Fruit fly (Drosophila melanogaster) whole organism, wandering third instar larva: Measurements from ENCODE around the gene Sfp33A3.

Experiments used
- Abd-B ChIP-seq: fragments of >200 bp; optimal IDR thresholded peaks from 2 replicates; lab custom pipeline; 2017; ENCODE audit warnings: missing biosample characterization, missing genetic modification characterization
- CG32264 ChIP-seq: fragments of 200-800 bp; sonication (Bioruptor generic); optimal IDR thresholded peaks from 2 replicates; lab custom pipeline; 2016; ENCODE audit warnings: missing biosample characterization, missing genetic modification characterization
- CG9705 ChIP-seq: fragments of 200-800 bp; sonication (Bioruptor generic); optimal IDR thresholded peaks from 2 replicates; lab custom pipeline; 2018; ENCODE audit warnings: missing biosample characterization, mild to moderate bottlenecking, missing genetic modification characterization
- CrebA ChIP-seq: fragments of 200-800 bp; sonication (Bioruptor generic); optimal IDR thresholded peaks from 2 replicates; lab custom pipeline; 2016; ENCODE audit warnings: missing biosample characterization, mild to moderate bottlenecking, missing genetic modification characterization, borderline replicate concordance
- Dfd ChIP-seq: fragments of >200 bp; optimal IDR thresholded peaks from 2 replicates; lab custom pipeline; 2017; ENCODE audit warnings: missing biosample characterization, missing genetic modification characterization
- Dif ChIP-seq: fragments of 200-275, 200-300 bp; sonication (Bioruptor generic); optimal IDR thresholded peaks from 2 replicates; lab custom pipeline; 2018; ENCODE audit warnings: missing biosample characterization, missing genetic modification characterization; ENCODE audit not compliant: partially characterized antibody
- GATAd ChIP-seq: sonication (Bioruptor generic); optimal IDR thresholded peaks from 2 replicates; lab custom pipeline; 2016; ENCODE audit warnings: missing biosample characterization, missing genetic modification characterization
- HLH106 ChIP-seq: fragments of 200-800 bp; optimal IDR thresholded peaks from 3 replicates; lab custom pipeline; 2019; ENCODE audit warnings: missing biosample characterization, mild to moderate bottlenecking, missing genetic modification characterization, moderate library complexity
- Hnf4 ChIP-seq: fragments of 200-800 bp; sonication (Bioruptor generic); optimal IDR thresholded peaks from 2 replicates; lab custom pipeline; 2016; ENCODE audit warnings: missing biosample characterization, mild to moderate bottlenecking, missing genetic modification characterization
- Hr78 ChIP-seq: fragments of >200 bp; optimal IDR thresholded peaks from 2 replicates; lab custom pipeline; 2017; ENCODE audit warnings: missing biosample characterization, missing genetic modification characterization
- Hr83 ChIP-seq: fragments of 200-300 bp; sonication (Bioruptor generic); optimal IDR thresholded peaks from 2 replicates; lab custom pipeline; 2016; ENCODE audit warnings: missing biosample characterization, mild to moderate bottlenecking, missing genetic modification characterization, moderate library complexity; ENCODE audit not compliant: poor library complexity, severe bottlenecking
- Jra ChIP-seq: sonication (Bioruptor generic); optimal IDR thresholded peaks from 2 replicates; lab custom pipeline; 2016; ENCODE audit warnings: missing biosample characterization, missing genetic modification characterization
- Mio ChIP-seq: sonication (Bioruptor generic); optimal IDR thresholded peaks from 2 replicates; lab custom pipeline; 2016; ENCODE audit warnings: missing biosample characterization, missing genetic modification characterization
- Myc ChIP-seq: fragments of >200 bp; optimal IDR thresholded peaks from 2 replicates; lab custom pipeline; 2017
- N ChIP-seq: fragments of >200 bp; optimal IDR thresholded peaks from 2 replicates; lab custom pipeline; 2018; ENCODE audit warnings: missing biosample characterization, missing external identifiers, missing genetic modification characterization
- OdsH ChIP-seq: fragments of 200-800 bp; sonication (Bioruptor generic); optimal IDR thresholded peaks from 2 replicates; lab custom pipeline; 2016; ENCODE audit warnings: missing biosample characterization, mild to moderate bottlenecking, missing genetic modification characterization
- Rel ChIP-seq, 2 experiments: fragments of 200-800 bp; sonication (Bioruptor generic) in 1 of 2; optimal IDR thresholded peaks; 2 replicates in 1 of 2; 3 replicates in 1 of 2; lab custom pipeline; 2016 to 2019; ENCODE audit warnings: mild to moderate bottlenecking in 2 of 2, missing biosample characterization in 2 of 2, missing genetic modification characterization in 2 of 2, moderate library complexity in 1 of 2
- Sp1 ChIP-seq: fragments of 200-800 bp; sonication (Bioruptor generic); optimal IDR thresholded peaks from 3 replicates; lab custom pipeline; 2019; ENCODE audit warnings: missing biosample characterization, mild to moderate bottlenecking, missing genetic modification characterization, moderate library complexity
- Vsx2 ChIP-seq: fragments of 200-300, 225-300 bp; sonication (Bioruptor generic); optimal IDR thresholded peaks from 2 replicates; lab custom pipeline; 2018; ENCODE audit warnings: missing biosample characterization, missing genetic modification characterization; ENCODE audit not compliant: partially characterized antibody
- br ChIP-seq: fragments of 200-800 bp; sonication (Bioruptor generic); optimal IDR thresholded peaks from 2 replicates; lab custom pipeline; 2016; ENCODE audit warnings: missing biosample characterization, missing genetic modification characterization
- brk ChIP-seq: fragments of 200-800 bp; sonication (Bioruptor generic); optimal IDR thresholded peaks from 2 replicates; lab custom pipeline; 2016; ENCODE audit warnings: missing biosample characterization, mild to moderate bottlenecking, missing genetic modification characterization
- dl ChIP-seq, 2 experiments: fragments of 175-275, 200-275 bp in 1 of 2; fragments of 200-275 bp in 1 of 2; sonication (Bioruptor generic); optimal IDR thresholded peaks; lab custom pipeline; 2018; ENCODE audit warnings: mild to moderate bottlenecking in 2 of 2, missing biosample characterization in 2 of 2, missing genetic modification characterization in 2 of 2, moderate library complexity in 2 of 2; ENCODE audit not compliant: partially characterized antibody in 2 of 2, insufficient read depth in 1 of 2
- dmrt93B ChIP-seq: fragments of 200-800 bp; sonication (Bioruptor generic); optimal IDR thresholded peaks from 2 replicates; lab custom pipeline; 2018; ENCODE audit warnings: missing biosample characterization, mild to moderate bottlenecking, missing genetic modification characterization
- dsf ChIP-seq: sonication (Bioruptor generic); optimal IDR thresholded peaks from 2 replicates; lab custom pipeline; 2016; ENCODE audit warnings: missing biosample characterization, missing genetic modification characterization, borderline replicate concordance
- ey ChIP-seq: fragments of 200-800 bp; sonication (Bioruptor generic); optimal IDR thresholded peaks from 2 replicates; lab custom pipeline; 2016; ENCODE audit warnings: missing biosample characterization, missing genetic modification characterization
- foxo ChIP-seq, 2 experiments: fragments of 200-800 bp; sonication (Bioruptor generic); optimal IDR thresholded peaks; 2 replicates in 1 of 2; 3 replicates in 1 of 2; lab custom pipeline; 2016 to 2017; ENCODE audit warnings: missing biosample characterization in 2 of 2, missing genetic modification characterization in 2 of 2
- fru ChIP-seq: fragments of 200-800 bp; sonication (Bioruptor generic); optimal IDR thresholded peaks from 3 replicates; lab custom pipeline; 2016; ENCODE audit warnings: missing biosample characterization, mild to moderate bottlenecking, missing genetic modification characterization
- h ChIP-seq: fragments of 200-800 bp; sonication (Bioruptor generic); optimal IDR thresholded peaks from 3 replicates; lab custom pipeline; 2016; ENCODE audit warnings: missing biosample characterization, mild to moderate bottlenecking, missing genetic modification characterization
- jim ChIP-seq: fragments of 175-275, 200-325 bp; sonication (Bioruptor generic); optimal IDR thresholded peaks from 2 replicates; lab custom pipeline; 2016; ENCODE audit warnings: missing biosample characterization, mild to moderate bottlenecking, missing genetic modification characterization
- lola ChIP-seq: fragments of >200 bp; optimal IDR thresholded peaks from 2 replicates; lab custom pipeline; 2017; ENCODE audit warnings: missing biosample characterization, missing genetic modification characterization
- pan ChIP-seq: fragments of >200 bp; optimal IDR thresholded peaks from 2 replicates; lab custom pipeline; 2017
- psq ChIP-seq: fragments of 200-800 bp; sonication (Bioruptor generic); optimal IDR thresholded peaks from 3 replicates; lab custom pipeline; 2017; ENCODE audit warnings: missing biosample characterization, mild to moderate bottlenecking, missing genetic modification characterization, moderate library complexity
- rgr ChIP-seq: fragments of 200-800 bp; sonication (Bioruptor generic); optimal IDR thresholded peaks from 3 replicates; lab custom pipeline; 2016; ENCODE audit warnings: missing biosample characterization, mild to moderate bottlenecking, missing genetic modification characterization
- sage ChIP-seq: fragments of 200-800 bp; sonication (Bioruptor generic); optimal IDR thresholded peaks from 2 replicates; lab custom pipeline; 2016; ENCODE audit warnings: missing biosample characterization, mild to moderate bottlenecking, missing genetic modification characterization
- sv ChIP-seq: fragments of 200-800 bp; sonication (Bioruptor generic); optimal IDR thresholded peaks from 3 replicates; lab custom pipeline; 2016; ENCODE audit warnings: missing biosample characterization, missing genetic modification characterization
- tai ChIP-seq: sonication (Bioruptor generic); optimal IDR thresholded peaks from 2 replicates; lab custom pipeline; 2016; ENCODE audit warnings: missing biosample characterization, missing genetic modification characterization
- usp ChIP-seq: fragments of >200 bp; optimal IDR thresholded peaks from 2 replicates; lab custom pipeline; 2017; ENCODE audit warnings: missing biosample characterization, missing genetic modification characterization
- woc ChIP-seq: sonication (Bioruptor generic); optimal IDR thresholded peaks from 2 replicates; lab custom pipeline; 2016; ENCODE audit warnings: missing biosample characterization, mild to moderate bottlenecking, missing genetic modification characterization

Gene Sfp33A3

dm6 chr2L:11806701-11807674 lies 32.7 kb upstream of the Sfp33A3 start:
- TF ChIP-seq Hr83, result peak; percentile 11
- peak; percentile 24 for TF ChIP-seq ey
- TF ChIP-seq Jra, result peak; percentile 86
- peak; percentile 75 for TF ChIP-seq Sp1 (GFP tag; lab: Kevin White, UChicago)
- peak; percentile 24 to 58 for TF ChIP-seq foxo (GFP tag; optimal IDR thresholded peaks at IDR 0.05; lab: Kevin White, UChicago)
- TF ChIP-seq tai (GFP tag; lab: Kevin White, UChicago), result no peak
- TF ChIP-seq br (GFP tag; lab: Kevin White, UChicago), result peak; percentile 81
- TF ChIP-seq CrebA (GFP tag; lab: Kevin White, UChicago), result peak; percentile 93
- peak; percentile 83 for TF ChIP-seq brk (GFP tag; lab: Kevin White, UChicago)
- peak; percentile 43 for TF ChIP-seq woc (GFP tag; lab: Kevin White, UChicago)
- peak; percentile 73 to 88 for TF ChIP-seq dl (GFP tag; optimal IDR thresholded peaks at IDR 0.05; lab: Kevin White, UChicago; ENCODE audit: insufficient read depth in 1 of 2, partially characterized antibody in 2 of 2)
- peak; percentile 78 for TF ChIP-seq CG32264 (GFP tag; lab: Kevin White, UChicago)
- TF ChIP-seq N, result no peak
- TF ChIP-seq h, result peak; percentile 68
- TF ChIP-seq GATAd (GFP tag; lab: Kevin White, UChicago), result no peak
- TF ChIP-seq Rel (GFP tag; optimal IDR thresholded peaks at IDR 0.05; lab: Kevin White, UChicago), result peak; percentile 94
- peak; percentile 74 for TF ChIP-seq Rel (tag; optimal IDR thresholded peaks at IDR 0.05; lab: Kevin White, UChicago)
- no peak for TF ChIP-seq Abd-B
- peak; percentile 37 for TF ChIP-seq OdsH (GFP tag; lab: Kevin White, UChicago)
- TF ChIP-seq Hr78 (GFP tag; lab: Kevin White, UChicago), result no peak
- no peak for TF ChIP-seq Myc (lab: Kevin White, UChicago)
- TF ChIP-seq Mio, result peak; percentile 47
- TF ChIP-seq Dif (GFP tag; lab: Kevin White, UChicago), result peak; percentile 90
- TF ChIP-seq fru, result peak; percentile 64
- no peak for TF ChIP-seq pan (lab: Kevin White, UChicago)
- TF ChIP-seq lola (GFP tag; lab: Kevin White, UChicago), result no peak
- TF ChIP-seq Dfd (GFP tag; lab: Kevin White, UChicago), result no peak
- no peak for TF ChIP-seq usp
- TF ChIP-seq dsf, result no peak
- TF ChIP-seq Vsx2 (GFP tag; lab: Kevin White, UChicago), result peak; percentile 92
- TF ChIP-seq rgr (GFP tag; lab: Kevin White, UChicago), result peak; percentile 64
- peak; percentile 98 for TF ChIP-seq jim (GFP tag; lab: Kevin White, UChicago)
- TF ChIP-seq psq, result peak; percentile 100
- TF ChIP-seq CG9705, result peak; percentile 35
- TF ChIP-seq sv (GFP tag; lab: Kevin White, UChicago), result no peak
- peak; percentile 79 for TF ChIP-seq sage (GFP tag; lab: Kevin White, UChicago)
- peak; percentile 27 for TF ChIP-seq HLH106
- no peak for TF ChIP-seq dmrt93B (GFP tag; lab: Kevin White, UChicago)
- TF ChIP-seq Hnf4 (GFP tag; lab: Kevin White, UChicago), result peak; percentile 63

- peak; percentile 50 for TF ChIP-seq Jra
- TF ChIP-seq rgr (GFP tag; lab: Kevin White, UChicago), result peak; percentile 19
- no peak for TF ChIP-seq tai (GFP tag; lab: Kevin White, UChicago)
- peak; percentile 36 to 58 for TF ChIP-seq dl (GFP tag; optimal IDR thresholded peaks at IDR 0.05; lab: Kevin White, UChicago; ENCODE audit: insufficient read depth in 1 of 2, partially characterized antibody in 2 of 2)
- TF ChIP-seq foxo (GFP tag; optimal IDR thresholded peaks at IDR 0.05; lab: Kevin White, UChicago), result peak; percentile 20 to 51
- TF ChIP-seq Rel (GFP tag; optimal IDR thresholded peaks at IDR 0.05; lab: Kevin White, UChicago), result no peak
- TF ChIP-seq Rel (tag; optimal IDR thresholded peaks at IDR 0.05; lab: Kevin White, UChicago), result peak; percentile 80
- no peak for TF ChIP-seq Hr78 (GFP tag; lab: Kevin White, UChicago)
- peak; percentile 41 for TF ChIP-seq sage (GFP tag; lab: Kevin White, UChicago)
- TF ChIP-seq dsf, result no peak
- no peak for TF ChIP-seq Mio
- peak; percentile 62 for TF ChIP-seq Sp1 (GFP tag; lab: Kevin White, UChicago)
- peak; percentile 74 for TF ChIP-seq brk (GFP tag; lab: Kevin White, UChicago)
- TF ChIP-seq psq, result peak; percentile 100
- no peak for TF ChIP-seq sv (GFP tag; lab: Kevin White, UChicago)
- no peak for TF ChIP-seq Abd-B
- TF ChIP-seq h, result peak; percentile 71
- TF ChIP-seq OdsH (GFP tag; lab: Kevin White, UChicago), result peak; percentile 30
- TF ChIP-seq lola (GFP tag; lab: Kevin White, UChicago), result no peak
- no peak for TF ChIP-seq Dfd (GFP tag; lab: Kevin White, UChicago)
- peak; percentile 6 for TF ChIP-seq ey
- TF ChIP-seq br (GFP tag; lab: Kevin White, UChicago), result peak; percentile 63
- peak; percentile 80 for TF ChIP-seq Dif (GFP tag; lab: Kevin White, UChicago)
- peak; percentile 58 for TF ChIP-seq jim (GFP tag; lab: Kevin White, UChicago)
- no peak for TF ChIP-seq HLH106
- TF ChIP-seq usp, result no peak
- TF ChIP-seq CrebA (GFP tag; lab: Kevin White, UChicago), result peak; percentile 61
- peak; percentile 89 for TF ChIP-seq Vsx2 (GFP tag; lab: Kevin White, UChicago)
- TF ChIP-seq dmrt93B (GFP tag; lab: Kevin White, UChicago), result no peak
- TF ChIP-seq GATAd (GFP tag; lab: Kevin White, UChicago), result no peak
- no peak for TF ChIP-seq Myc (lab: Kevin White, UChicago)
- peak; percentile 12 for TF ChIP-seq CG32264 (GFP tag; lab: Kevin White, UChicago)
- TF ChIP-seq fru, result peak; percentile 62
- no peak for TF ChIP-seq woc (GFP tag; lab: Kevin White, UChicago)
- peak; percentile 62 for TF ChIP-seq N
- TF ChIP-seq pan (lab: Kevin White, UChicago), result no peak
- TF ChIP-seq Hnf4 (GFP tag; lab: Kevin White, UChicago), result peak; percentile 67
- TF ChIP-seq Hr83, result peak; percentile 92
Observed at dm6 chr2L:11807697-11808226, 31.9 kb upstream of the Sfp33A3 start.
